Fruit fly (Drosophila melanogaster): ENCODE data around the gene Coq8.

Coq8 gene

DNA sequence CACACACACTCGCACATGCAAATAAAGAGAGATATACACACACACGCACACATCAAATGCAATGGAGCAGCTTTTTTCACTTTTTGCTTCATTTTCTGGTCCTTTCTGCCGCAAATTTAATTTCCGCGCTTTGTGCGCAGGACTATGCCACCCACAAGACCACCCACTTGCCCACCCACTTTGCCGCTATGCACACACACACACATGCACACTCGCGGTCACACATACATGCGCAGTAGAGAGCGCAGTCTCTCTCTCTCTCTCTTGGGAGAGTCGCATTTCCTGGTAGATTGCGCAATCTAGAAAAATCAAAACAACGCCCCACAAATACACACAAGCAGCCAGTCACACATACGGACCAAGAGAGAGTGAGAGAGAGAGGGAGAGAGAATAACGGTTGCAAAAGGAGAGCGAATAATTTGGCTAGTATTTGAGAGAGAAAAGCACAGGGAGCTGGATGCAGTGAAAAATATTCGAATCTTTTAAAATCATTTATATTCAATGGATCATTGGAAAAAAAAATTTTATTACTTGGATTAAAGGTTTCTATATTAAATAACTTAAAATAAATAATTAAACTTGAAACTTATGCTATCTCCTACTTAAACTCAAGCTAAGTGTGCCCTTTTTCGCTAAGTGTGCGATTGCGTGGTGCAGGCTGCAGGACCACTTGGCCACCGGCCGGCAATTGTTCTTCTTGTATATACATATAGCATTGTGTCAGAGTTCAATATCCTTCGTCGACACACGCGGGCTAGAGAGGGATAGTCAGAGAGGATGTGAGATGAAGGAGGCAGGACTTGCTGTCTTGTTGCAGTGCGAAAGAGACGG, 24.7 kb upstream of the Coq8 start (continued):
- no peak for TF ChIP-seq insv (GFP tag; optimal IDR thresholded peaks at IDR 0.05)
- peak; percentile 78 for TF ChIP-seq CG9727 (GFP tag; optimal IDR thresholded peaks at IDR 0.05)
- TF ChIP-seq bsh (GFP tag; optimal IDR thresholded peaks at IDR 0.05): peak in 1 of 2 experiments; percentile 67
- TF ChIP-seq jigr1 (GFP tag; IDR thresholded peaks at IDR 0.05): peak; percentile 60; the same call in 1 of the 3 replicates
- TF ChIP-seq zfh2 (GFP tag; optimal IDR thresholded peaks at IDR 0.05): no peak
- TF ChIP-seq lbe (GFP tag; optimal IDR thresholded peaks at IDR 0.05): no peak
- TF ChIP-seq sna (GFP tag; IDR thresholded peaks at IDR 0.05; ENCODE audit: partially characterized antibody): no peak
- no peak for TF ChIP-seq CG8944 (GFP tag; optimal IDR thresholded peaks at IDR 0.05)
- TF ChIP-seq CG2202 (tag; optimal IDR thresholded peaks at IDR 0.05): peak; percentile 68
- TF ChIP-seq Deaf1 (tag; optimal IDR thresholded peaks at IDR 0.05): peak; percentile 10
- no peak for TF ChIP-seq Fer2 (tag; optimal IDR thresholded peaks at IDR 0.05)
- TF ChIP-seq MBD-R2 (GFP tag; IDR thresholded peaks at IDR 0.05): peak; percentile 20; the same call in 1 of the 2 replicates
- TF ChIP-seq CG17912 (GFP tag; optimal IDR thresholded peaks at IDR 0.05): no peak
- TF ChIP-seq tup (GFP tag; optimal IDR thresholded peaks at IDR 0.05): no peak
- TF ChIP-seq CG43689 (GFP tag; IDR thresholded peaks at IDR 0.05): no peak
- no peak for TF ChIP-seq Hmx (GFP tag; optimal IDR thresholded peaks at IDR 0.05)
- peak; percentile 75 for TF ChIP-seq dmrt99B (tag; optimal IDR thresholded peaks at IDR 0.05)
- TF ChIP-seq toy (GFP tag; IDR thresholded peaks at IDR 0.05): no peak
- TF ChIP-seq Sry-β (GFP tag; optimal IDR thresholded peaks at IDR 0.05): no peak
- TF ChIP-seq nom (GFP tag; optimal IDR thresholded peaks at IDR 0.05): no peak
- no peak for TF ChIP-seq pho (GFP tag; optimal IDR thresholded peaks at IDR 0.05)
- TF ChIP-seq CG17568 (GFP tag; optimal IDR thresholded peaks at IDR 0.05): no peak
- TF ChIP-seq sim (GFP tag; IDR thresholded peaks at IDR 0.05): 0 out of 2 replicates have a peak, but pooled peaks have one; percentile 39
- TF ChIP-seq pita (GFP tag; optimal IDR thresholded peaks at IDR 0.05): no peak
- peak; percentile 22 for TF ChIP-seq unpg (GFP tag; optimal IDR thresholded peaks at IDR 0.05)
- no peak for TF ChIP-seq psq (GFP tag; optimal IDR thresholded peaks at IDR 0.05)
- peak; percentile 29 for TF ChIP-seq CG1832 (GFP tag; optimal IDR thresholded peaks at IDR 0.05)
- TF ChIP-seq CG14965 (GFP tag; optimal IDR thresholded peaks at IDR 0.05; ENCODE audit: borderline replicate concordance): no peak
- TF ChIP-seq CG31365 (tag; optimal IDR thresholded peaks at IDR 0.05): no peak
- TF ChIP-seq org-1 (GFP tag; optimal IDR thresholded peaks at IDR 0.05): peak; percentile 56
- no peak for TF ChIP-seq cas (GFP tag; IDR thresholded peaks at IDR 0.05)
- no peak for TF ChIP-seq CG4617 (GFP tag; optimal IDR thresholded peaks at IDR 0.05; ENCODE audit: borderline replicate concordance)
- TF ChIP-seq stwl (tag; optimal IDR thresholded peaks at IDR 0.05): no peak
- no peak for TF ChIP-seq gcm (GFP tag; optimal IDR thresholded peaks at IDR 0.05)
- peak; percentile 29 for TF ChIP-seq CG13775 (GFP tag; optimal IDR thresholded peaks at IDR 0.05)
- no peak for TF ChIP-seq pfk (GFP tag; optimal IDR thresholded peaks at IDR 0.05)
- no peak for TF ChIP-seq BEAF-32 (GFP tag; optimal IDR thresholded peaks at IDR 0.05)
- TF ChIP-seq dmrt11E (tag; optimal IDR thresholded peaks at IDR 0.05): peak; percentile 59
- no peak for TF ChIP-seq disco-r (GFP tag; optimal IDR thresholded peaks at IDR 0.05)
- TF ChIP-seq sc (optimal IDR thresholded peaks at IDR 0.05): no peak
- peak; percentile 40 for TF ChIP-seq sc (GFP tag; optimal IDR thresholded peaks at IDR 0.05)
- TF ChIP-seq so (GFP tag; IDR thresholded peaks at IDR 0.05): 0 out of 3 replicates have a peak, but pooled peaks have one; percentile 41
- no peak for TF ChIP-seq CG15479 (GFP tag; optimal IDR thresholded peaks at IDR 0.05)
- TF ChIP-seq eyg (GFP tag; optimal IDR thresholded peaks at IDR 0.05): no peak
- no peak for TF ChIP-seq CG10431 (GFP tag; optimal IDR thresholded peaks at IDR 0.05)
- TF ChIP-seq CG2678 (tag; optimal IDR thresholded peaks at IDR 0.05): peak; percentile 85
- no peak for TF ChIP-seq MESR4 (GFP tag; optimal IDR thresholded peaks at IDR 0.05)
- peak; percentile 14 for TF ChIP-seq CG15011 (GFP tag; optimal IDR thresholded peaks at IDR 0.05)

Measured in whole organism, embryonic.